Fruit fly (Drosophila melanogaster) whole organism, pupa: ENCODE results near the gene CG10809.

ENCODE experiments used
- CG10348 ChIP-seq: fragments of 200-800 bp; sonication (Bioruptor generic); IDR thresholded peaks from 2 replicates; pipeline ENCODE4 v1.3.6; 2022; ENCODE audit warnings: missing biosample characterization, missing genetic modification characterization
- CG12605 ChIP-seq: fragments of 200-800 bp; sonication (Bioruptor generic); IDR thresholded peaks from 2 replicates; pipeline ENCODE4 v1.3.6; 2022; ENCODE audit warnings: missing biosample characterization, missing genetic modification characterization
- CG13204 ChIP-seq: fragments of 200-800 bp; sonication (Bioruptor generic); optimal IDR thresholded peaks from 2 replicates; lab custom pipeline; 2018; ENCODE audit warnings: missing biosample characterization, mild to moderate bottlenecking, missing genetic modification characterization, moderate library complexity
- CG14655 ChIP-seq: fragments of 200-800 bp; sonication (Bioruptor generic); optimal IDR thresholded peaks from 3 replicates; lab custom pipeline; 2017; ENCODE audit warnings: mild to moderate bottlenecking, missing biosample characterization, missing genetic modification reagents, missing genetic modification characterization
- CG15710 ChIP-seq: fragments of 200-800 bp; sonication (Bioruptor generic); optimal IDR thresholded peaks from 2 replicates; lab custom pipeline; 2018; ENCODE audit warnings: missing biosample characterization, mild to moderate bottlenecking, missing genetic modification characterization, moderate library complexity
- CG17806 ChIP-seq: fragments of 200-800 bp; sonication (Bioruptor generic); optimal IDR thresholded peaks from 2 replicates; lab custom pipeline; 2018; ENCODE audit warnings: missing biosample characterization, mild to moderate bottlenecking, missing genetic modification characterization, moderate library complexity
- CG32121 ChIP-seq: fragments of 200-800 bp; sonication (Bioruptor generic); IDR thresholded peaks from 2 replicates; pipeline ENCODE4 v1.3.6; 2022; ENCODE audit warnings: missing biosample characterization, missing genetic modification characterization
- CG34367 ChIP-seq: fragments of 200-800 bp; sonication (Bioruptor generic); optimal IDR thresholded peaks from 2 replicates; lab custom pipeline; 2018; ENCODE audit warnings: missing biosample characterization, mild to moderate bottlenecking, missing genetic modification characterization
- CG4496 ChIP-seq: fragments of 200-800 bp; sonication (Bioruptor generic); IDR thresholded peaks from 3 replicates; pipeline ENCODE4 v1.3.6; 2022; ENCODE audit warnings: missing biosample characterization, missing genetic modification characterization
- CG8159 ChIP-seq: fragments of 200-800 bp; sonication (Bioruptor generic); optimal IDR thresholded peaks from 3 replicates; lab custom pipeline; 2018; ENCODE audit warnings: missing biosample characterization, mild to moderate bottlenecking, missing genetic modification characterization, moderate library complexity
- CG8301 ChIP-seq: fragments of 200-800 bp; sonication (Bioruptor generic); optimal IDR thresholded peaks from 2 replicates; lab custom pipeline; 2018; ENCODE audit warnings: missing biosample characterization, mild to moderate bottlenecking, missing genetic modification characterization
- CG9948 ChIP-seq: fragments of 200-800 bp; sonication (Bioruptor generic); optimal IDR thresholded peaks from 2 replicates; lab custom pipeline; 2018; ENCODE audit warnings: missing biosample characterization, mild to moderate bottlenecking, missing genetic modification characterization, moderate library complexity
- D1 ChIP-seq: fragments of 200-800 bp; sonication (Bioruptor generic); optimal IDR thresholded peaks from 2 replicates; lab custom pipeline; 2018; ENCODE audit warnings: missing biosample characterization, mild to moderate bottlenecking, missing genetic modification characterization, moderate library complexity
- EcR ChIP-seq: fragments of 200-800 bp; sonication (Bioruptor generic); optimal IDR thresholded peaks from 3 replicates; lab custom pipeline; 2019; ENCODE audit warnings: missing biosample characterization, missing genetic modification characterization, mild to moderate bottlenecking, moderate library complexity, missing genetic modification reagents
- Ets98B ChIP-seq: fragments of 200-800 bp; sonication (Bioruptor generic); IDR thresholded peaks from 2 replicates; pipeline ENCODE4 v1.3.6; 2022; ENCODE audit warnings: missing biosample characterization, missing genetic modification characterization
- Pif1A ChIP-seq: fragments of 200-800 bp; sonication (Bioruptor generic); optimal IDR thresholded peaks from 3 replicates; lab custom pipeline; 2016; ENCODE audit warnings: missing biosample characterization, missing genetic modification characterization
- Pif1B ChIP-seq: fragments of 200-800 bp; sonication (Bioruptor generic); optimal IDR thresholded peaks from 3 replicates; lab custom pipeline; 2016; ENCODE audit warnings: missing biosample characterization, missing genetic modification characterization
- Snoo ChIP-seq: fragments of 200-800 bp; sonication (Bioruptor generic); optimal IDR thresholded peaks from 3 replicates; lab custom pipeline; 2017; ENCODE audit warnings: missing biosample characterization, mild to moderate bottlenecking, missing genetic modification characterization, inconsistent platforms
- fd96Ca ChIP-seq: fragments of 200-800 bp; sonication (Bioruptor generic); IDR thresholded peaks from 3 replicates; pipeline ENCODE4 v1.3.6; 2022; ENCODE audit warnings: missing biosample characterization, missing genetic modification characterization
- gl ChIP-seq: fragments of 200-800 bp; sonication (Bioruptor generic); optimal IDR thresholded peaks from 2 replicates; lab custom pipeline; 2018; ENCODE audit warnings: missing biosample characterization, mild to moderate bottlenecking, missing genetic modification characterization
- rn ChIP-seq: fragments of 200-800 bp; sonication (Bioruptor generic); IDR thresholded peaks from 2 replicates; pipeline ENCODE4 v1.3.6; 2022; ENCODE audit warnings: missing biosample characterization, missing genetic modification characterization

The CG10809 gene

DNA sequence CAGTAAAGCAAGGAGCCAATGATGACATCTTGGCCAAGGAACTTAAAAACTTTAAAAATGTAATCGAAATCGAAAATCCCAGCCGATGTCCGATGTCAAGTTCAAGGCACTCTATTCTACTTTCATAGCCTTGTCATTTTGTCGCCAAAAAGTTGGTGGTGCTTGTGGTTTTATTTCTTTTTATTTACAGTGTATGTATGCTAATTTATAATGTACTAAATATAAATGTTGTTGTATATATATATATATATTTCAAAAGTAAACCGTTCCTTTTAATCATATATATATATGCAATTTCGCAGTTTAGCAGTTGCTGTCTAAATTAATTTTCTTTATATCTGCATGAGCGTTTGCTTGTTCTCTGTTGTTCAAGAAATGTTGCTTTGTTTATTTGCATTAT lies 35.0 kb upstream of the CG10809 start, which contains the start of the genes CG6709 and Hez:
TSS of gene CG6709 (minus strand) at position 101 of the 400 bp plus-strand sequence.
TSS of gene Hez (minus strand) at position 101 of the 400 bp plus-strand sequence.
- TF ChIP-seq CG32121 (GFP tag; lab: Robert Waterston, UW) (no peak), CG12605 (GFP tag; lab: Robert Waterston, UW) (no peak), Pif1A (GFP tag; lab: Kevin White, UChicago) (no peak), CG8159 (no peak), CG15710 (no peak), CG14655 (GFP tag; lab: Kevin White, UChicago) (no peak), CG4496 (GFP tag; lab: Robert Waterston, UW) (no peak), CG8301 (tag; lab: Kevin White, UChicago) (no peak), rn (GFP tag; lab: Robert Waterston, UW) (no peak), EcR (GFP tag; lab: Kevin White, UChicago) (no peak), Ets98B (no peak), Snoo (no peak), Pif1B (no peak), CG17806 (tag; lab: Kevin White, UChicago) (no peak), CG9948 (tag; lab: Kevin White, UChicago) (no peak), gl (tag; lab: Kevin White, UChicago) (no peak)

DNA sequence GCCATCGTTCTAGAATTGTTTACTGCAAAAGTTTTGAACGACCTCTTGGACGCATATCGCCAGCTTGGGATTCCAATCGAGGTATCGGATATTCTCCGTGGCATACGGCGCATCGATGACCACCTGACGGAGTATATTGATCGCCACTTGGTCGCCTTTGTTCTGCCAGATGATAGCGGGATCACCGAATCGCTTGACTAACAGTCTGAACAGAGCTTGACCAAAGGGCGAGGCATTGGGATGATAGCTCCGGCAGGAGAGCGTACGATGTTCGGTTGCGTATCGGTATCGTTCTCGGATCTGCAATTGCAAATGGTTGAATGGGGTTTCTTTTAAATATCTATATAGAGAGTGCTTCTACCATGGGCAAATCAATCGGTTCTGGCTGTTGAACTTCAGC lies 34.3 kb upstream of the CG10809 start:
- TF ChIP-seq Pif1B (no peak), EcR (GFP tag; lab: Kevin White, UChicago) (no peak), CG14655 (GFP tag; lab: Kevin White, UChicago) (no peak)
- TF ChIP-seq, all 21 proteins: peak for 0

DNA sequence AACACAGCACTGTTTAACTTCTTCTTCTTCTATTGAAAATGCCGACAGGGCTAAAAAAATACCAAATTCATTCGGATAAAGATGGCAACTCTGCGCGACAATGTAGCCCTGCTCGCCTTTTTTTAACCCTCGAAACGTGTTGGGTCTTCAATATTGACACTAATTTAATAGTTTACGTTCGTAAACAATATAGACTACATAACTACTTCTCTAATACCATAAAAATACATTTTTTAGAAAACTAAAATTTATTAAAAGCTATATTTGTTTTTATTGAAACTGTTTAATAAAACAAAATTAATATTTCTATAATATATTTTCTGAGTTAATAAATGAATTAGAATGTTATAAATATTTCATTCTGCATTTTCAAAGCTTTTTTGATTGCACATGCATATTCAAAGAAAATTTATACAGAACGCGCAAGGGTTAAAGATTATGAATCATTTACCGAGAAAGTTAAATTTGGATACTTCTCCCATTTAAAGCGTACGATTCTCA lies 29.0 kb upstream of the CG10809 start, which contains the start of the genes Taf2 and CalpB:
TSS of gene Taf2 (minus strand) at position 54 of the 501 bp plus-strand sequence.
TSS of gene CalpB (plus strand) at position 133 of the 501 bp plus-strand sequence.
- peak; percentile 97 for TF ChIP-seq CG8159
- no peak for TF ChIP-seq CG10348 (GFP tag; lab: Robert Waterston, UW)
- TF ChIP-seq CG32121 (GFP tag; lab: Robert Waterston, UW) = peak; percentile 80
- TF ChIP-seq CG14655 (GFP tag; lab: Kevin White, UChicago) = peak; percentile 90
- TF ChIP-seq CG8301 (tag; lab: Kevin White, UChicago) = peak; percentile 84
- peak; percentile 66 for TF ChIP-seq CG34367 (tag; lab: Kevin White, UChicago)
- TF ChIP-seq Pif1B = no peak
- TF ChIP-seq Snoo = peak; percentile 84
- peak; percentile 88 for TF ChIP-seq CG17806 (tag; lab: Kevin White, UChicago)
- TF ChIP-seq Ets98B = peak; percentile 67
- no peak for TF ChIP-seq CG13204
- peak; percentile 44; the same call in 1 of the 2 replicates for TF ChIP-seq CG12605 (GFP tag; lab: Robert Waterston, UW)
- TF ChIP-seq CG15710 = peak; percentile 92
- no peak for TF ChIP-seq Pif1A (GFP tag; lab: Kevin White, UChicago)
- peak; percentile 94 for TF ChIP-seq CG9948 (tag; lab: Kevin White, UChicago)
- peak; percentile 93 for TF ChIP-seq D1 (tag; lab: Kevin White, UChicago)
- TF ChIP-seq EcR (GFP tag; lab: Kevin White, UChicago) = no peak
- TF ChIP-seq gl (tag; lab: Kevin White, UChicago) = peak; percentile 48
- peak; percentile 28; the same call in 1 of the 3 replicates for TF ChIP-seq fd96Ca (GFP tag; lab: Robert Waterston, UW)
- TF ChIP-seq rn (GFP tag; lab: Robert Waterston, UW) = 0 out of 2 replicates have a peak, but pooled peaks have one; percentile 43
- TF ChIP-seq CG4496 (GFP tag; lab: Robert Waterston, UW) = peak; percentile 75

DNA sequence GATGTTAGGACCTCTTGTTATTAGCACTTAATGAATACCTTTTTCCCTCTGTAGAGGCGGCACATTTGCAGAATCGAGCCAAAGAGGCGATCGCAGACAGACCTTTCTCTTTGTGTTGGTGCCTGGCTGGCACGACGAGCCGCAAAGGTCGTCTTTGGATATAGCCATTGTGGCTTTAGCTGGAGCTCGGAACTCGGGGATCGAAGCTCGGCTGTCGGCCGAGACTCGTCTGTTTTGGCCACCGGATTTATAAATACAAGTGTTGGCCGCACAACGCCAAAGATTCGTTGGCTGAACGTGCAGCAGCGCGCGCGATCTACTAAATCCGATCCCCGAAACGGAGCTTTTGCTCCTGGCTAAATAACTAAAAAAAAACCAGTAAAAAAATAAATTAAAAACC lies 19.0 kb upstream of the CG10809 start, which contains the start of gene CG34382:
TSS of gene CG34382 (plus strand) at position 301 of the 400 bp plus-strand sequence.
- TF ChIP-seq CG14655 (GFP tag; lab: Kevin White, UChicago) (no peak), Ets98B (no peak), CG8159 (no peak), CG15710 (no peak), CG4496 (GFP tag; lab: Robert Waterston, UW) (0 out of 3 replicates have a peak, but pooled peaks have one; percentile 41), CG32121 (GFP tag; lab: Robert Waterston, UW) (no peak), CG8301 (tag; lab: Kevin White, UChicago) (no peak)

DNA sequence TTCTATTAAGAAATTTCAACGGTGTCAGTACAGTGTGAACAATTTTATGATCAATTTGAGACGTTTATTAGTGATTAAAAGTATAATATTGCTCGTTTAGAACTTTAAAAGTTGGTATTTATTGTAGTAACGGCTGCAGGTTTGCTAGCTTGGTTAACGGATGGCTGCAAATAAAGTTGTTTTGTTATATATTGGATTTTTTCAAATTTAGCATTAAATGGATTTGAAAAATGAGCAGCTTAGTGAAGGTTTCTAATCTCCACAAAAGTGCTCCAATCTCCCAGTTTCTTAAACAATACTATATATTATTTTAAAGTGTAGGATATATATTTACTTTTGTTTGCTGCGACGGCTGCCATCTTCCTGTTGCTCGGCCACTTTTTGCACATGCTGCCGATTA lies 12.3 kb upstream of the CG10809 start:
- peak; percentile 2 for TF ChIP-seq Snoo
- TF ChIP-seq CG8159 = peak; percentile 46
- no peak for TF ChIP-seq CG34367 (tag; lab: Kevin White, UChicago)
- no peak for TF ChIP-seq EcR (GFP tag; lab: Kevin White, UChicago)
- TF ChIP-seq Pif1B = peak; percentile 39
- TF ChIP-seq CG15710 = peak; percentile 3
- TF ChIP-seq CG17806 (tag; lab: Kevin White, UChicago) = no peak
- TF ChIP-seq Ets98B = peak; percentile 13; the same call in 1 of the 2 replicates
- TF ChIP-seq CG32121 (GFP tag; lab: Robert Waterston, UW) = 0 out of 2 replicates have a peak, but pooled peaks have one; percentile 18
- TF ChIP-seq gl (tag; lab: Kevin White, UChicago) = no peak
- peak; percentile 36 for TF ChIP-seq CG9948 (tag; lab: Kevin White, UChicago)
- peak; percentile 38; the same call in 2 of the 3 replicates for TF ChIP-seq fd96Ca (GFP tag; lab: Robert Waterston, UW)
- TF ChIP-seq CG4496 (GFP tag; lab: Robert Waterston, UW) = 0 out of 3 replicates have a peak, but pooled peaks have one; percentile 56
- TF ChIP-seq CG8301 (tag; lab: Kevin White, UChicago) = peak; percentile 62
- TF ChIP-seq CG12605 (GFP tag; lab: Robert Waterston, UW) = no peak; the same call in 1 of the 2 replicates
- TF ChIP-seq D1 (tag; lab: Kevin White, UChicago) = no peak
- TF ChIP-seq, all 21 proteins: peak for 10

DNA sequence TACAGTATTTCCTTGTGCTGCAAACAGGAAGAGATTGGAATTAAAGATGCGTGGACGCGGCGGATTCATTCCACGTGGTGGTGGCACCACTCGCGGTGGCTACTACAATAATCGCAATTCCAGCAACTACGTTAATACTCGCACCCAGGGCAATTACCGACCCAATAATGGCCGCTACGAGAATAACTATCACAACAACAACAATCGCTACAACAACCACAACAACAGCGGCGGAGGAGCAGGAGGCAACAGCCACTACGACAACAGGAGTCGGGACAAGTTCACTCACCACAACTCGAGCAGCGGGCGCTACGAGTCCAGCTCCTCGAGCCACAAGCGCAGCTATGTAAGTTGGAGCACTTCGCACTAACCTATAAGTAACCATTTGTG lies 5.4 kb upstream of the CG10809 start:
- TF ChIP-seq CG34367 (tag; lab: Kevin White, UChicago) = no peak
- TF ChIP-seq CG9948 (tag; lab: Kevin White, UChicago) = no peak
- no peak for TF ChIP-seq Pif1A (GFP tag; lab: Kevin White, UChicago)
- no peak for TF ChIP-seq CG17806 (tag; lab: Kevin White, UChicago)
- TF ChIP-seq CG8301 (tag; lab: Kevin White, UChicago) = no peak
- TF ChIP-seq CG8159 = no peak
- TF ChIP-seq D1 (tag; lab: Kevin White, UChicago) = no peak
- TF ChIP-seq Ets98B = no peak
- TF ChIP-seq rn (GFP tag; lab: Robert Waterston, UW) = no peak
- no peak for TF ChIP-seq CG12605 (GFP tag; lab: Robert Waterston, UW)
- no peak for TF ChIP-seq CG10348 (GFP tag; lab: Robert Waterston, UW)
- TF ChIP-seq CG13204 = no peak
- TF ChIP-seq gl (tag; lab: Kevin White, UChicago) = no peak
- no peak for TF ChIP-seq fd96Ca (GFP tag; lab: Robert Waterston, UW)
- no peak for TF ChIP-seq CG4496 (GFP tag; lab: Robert Waterston, UW)
- no peak for TF ChIP-seq Snoo
